Worm (Caenorhabditis elegans): ENCODE results near the gene F59C12.3.

- TF ChIP-seq ama-1 (optimal IDR thresholded peaks at IDR 0.05), result no peak
- TF ChIP-seq tbx-11 (GFP tag; IDR thresholded peaks at IDR 0.05), result no peak
- no peak for TF ChIP-seq sea-1 (GFP tag; conservative IDR thresholded peaks at IDR 0.05)
- TF ChIP-seq scrt-1 (GFP tag; IDR thresholded peaks at IDR 0.05), result no peak
- no peak for TF ChIP-seq tbx-37 (GFP tag; conservative IDR thresholded peaks at IDR 0.05)
- TF ChIP-seq flt-1 (GFP tag; IDR thresholded peaks at IDR 0.05), result no peak
Measured at ce11 chrX:16590230-16590629, 19.1 kb downstream of the F59C12.3 start.

All from whole organism, early embryonic.